Worm (Caenorhabditis elegans): Measurements from ENCODE around the gene F10A3.4.

ce11 chrV:16160087-16160486 is 11.2 kb downstream of the F10A3.4 start:
- no peak for TF ChIP-seq lin-40 (tag; optimal IDR thresholded peaks at IDR 0.05)
- no peak for TF ChIP-seq zim-3 (tag; optimal IDR thresholded peaks at IDR 0.05)
